Worm (Caenorhabditis elegans): Measurements from ENCODE around the gene tpra-1.
A peak's percentile ranks its signal among the peaks of the same experiment; 100 is the strongest.

tpra-1 gene

DNA sequence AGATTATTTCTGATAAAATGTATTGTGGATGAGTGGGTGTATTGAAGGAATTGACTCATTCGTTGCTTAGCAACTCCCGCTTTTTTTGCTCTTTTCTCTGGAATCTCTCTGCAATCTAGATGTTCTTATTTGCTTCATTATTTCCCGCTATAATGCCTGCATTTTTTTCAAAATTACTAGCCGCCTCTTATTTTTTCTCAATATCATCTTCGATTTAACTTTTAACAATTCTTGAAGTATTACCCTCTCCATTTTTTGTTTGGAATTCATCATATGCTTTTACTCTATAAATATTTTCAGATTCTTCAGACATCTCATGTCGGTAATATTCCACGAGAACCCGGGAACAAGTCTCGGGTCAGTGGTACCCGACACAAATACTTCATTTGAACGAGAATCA is at the start of gene tpra-1:
Gene tpra-1, plus strand, starts transcription at position 301 of the 400 bp plus-strand sequence.
- TF ChIP-seq elt-1 (tag; optimal IDR thresholded peaks at IDR 0.05) (no peak), lsy-12 (tag; optimal IDR thresholded peaks at IDR 0.05) (no peak), pha-4 (tag; optimal IDR thresholded peaks at IDR 0.05) (no peak), nhr-25 (tag; optimal IDR thresholded peaks at IDR 0.05) (no peak), elt-2 (tag; optimal IDR thresholded peaks at IDR 0.05) (no peak), nhr-11 (tag; optimal IDR thresholded peaks at IDR 0.05) (no peak), ceh-16 (tag; optimal IDR thresholded peaks at IDR 0.05) (no peak), lin-15B (tag; optimal IDR thresholded peaks at IDR 0.05) (no peak), zag-1 (tag; optimal IDR thresholded peaks at IDR 0.05) (no peak), ama-1 (optimal IDR thresholded peaks at IDR 0.05) (no peak), fkh-10 (GFP tag; optimal IDR thresholded peaks at IDR 0.05) (no peak), fkh-2 (tag; optimal IDR thresholded peaks at IDR 0.05) (no peak), nhr-237 (tag; optimal IDR thresholded peaks at IDR 0.05) (no peak)

DNA sequence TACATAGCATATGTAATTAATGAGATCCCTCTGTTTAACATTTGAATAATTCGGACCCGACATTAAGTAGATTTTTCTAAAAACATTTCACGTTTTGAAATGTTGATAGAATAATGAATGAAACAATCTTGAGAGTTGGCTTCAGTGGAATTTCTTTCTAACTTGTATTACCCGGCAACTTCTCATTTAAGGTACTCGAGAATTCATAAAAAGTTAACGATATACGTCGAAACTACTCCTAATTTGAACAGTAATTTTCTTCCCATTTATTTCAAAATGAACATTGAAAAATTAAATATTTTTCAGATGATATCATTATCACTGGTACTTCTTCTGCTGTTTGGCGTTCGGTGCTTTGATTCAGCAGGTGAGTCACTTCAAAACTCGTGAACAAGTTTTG is 49.5 kb upstream of the tpra-1 start, which contains the start of gene C27B7.7:
Gene C27B7.7, plus strand, starts transcription at position 301 of the 400 bp plus-strand sequence.
- no peak for TF ChIP-seq ceh-28 (tag; optimal IDR thresholded peaks at IDR 0.05)
- TF ChIP-seq ceh-9 (tag; optimal IDR thresholded peaks at IDR 0.05), result no peak
- no peak for TF ChIP-seq eor-1 (tag; optimal IDR thresholded peaks at IDR 0.05)
- TF ChIP-seq nhr-28 (tag; optimal IDR thresholded peaks at IDR 0.05), result no peak
- no peak for TF ChIP-seq ceh-16 (tag; optimal IDR thresholded peaks at IDR 0.05)
- TF ChIP-seq lin-15B (tag; optimal IDR thresholded peaks at IDR 0.05), result no peak
- TF ChIP-seq skn-1 (tag; optimal IDR thresholded peaks at IDR 0.05), result no peak
- TF ChIP-seq nhr-25 (tag; optimal IDR thresholded peaks at IDR 0.05), result no peak

DNA sequence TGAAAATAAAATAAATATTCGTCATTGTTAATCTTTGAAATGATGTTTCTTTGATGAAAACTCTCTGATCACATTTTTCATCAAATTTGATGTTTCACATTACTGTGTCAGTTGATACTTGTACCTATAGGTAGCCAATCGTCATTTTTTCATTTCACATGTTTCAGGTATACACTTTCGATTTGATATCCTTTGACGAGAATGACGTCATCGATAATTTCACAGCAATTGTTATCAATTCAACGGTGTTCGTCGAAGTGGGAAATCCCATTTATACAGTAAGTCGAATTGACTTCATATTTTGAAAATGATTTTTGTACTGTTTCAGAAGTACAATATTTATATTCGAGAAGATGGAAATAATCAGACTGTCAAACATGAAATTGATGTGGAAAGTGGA is 42.1 kb upstream of the tpra-1 start:
- TF ChIP-seq nhr-76 (tag; optimal IDR thresholded peaks at IDR 0.05), result no peak
- TF ChIP-seq elt-3 (tag; optimal IDR thresholded peaks at IDR 0.05), result no peak
- TF ChIP-seq mdl-1 (tag; optimal IDR thresholded peaks at IDR 0.05), result no peak
- TF ChIP-seq nhr-12 (tag; optimal IDR thresholded peaks at IDR 0.05), result no peak
- TF ChIP-seq elt-1 (tag; optimal IDR thresholded peaks at IDR 0.05), result no peak
- no peak for TF ChIP-seq egl-27 (tag; optimal IDR thresholded peaks at IDR 0.05)
- TF ChIP-seq ceh-82 (tag; optimal IDR thresholded peaks at IDR 0.05), result no peak
- no peak for TF ChIP-seq hmg-11 (tag; optimal IDR thresholded peaks at IDR 0.05)
- no peak for TF ChIP-seq lin-39 (tag; optimal IDR thresholded peaks at IDR 0.05)
- no peak for TF ChIP-seq nhr-67 (tag; optimal IDR thresholded peaks at IDR 0.05)
- TF ChIP-seq ceh-9 (tag; optimal IDR thresholded peaks at IDR 0.05), result no peak
- TF ChIP-seq ZK546.5 (tag; optimal IDR thresholded peaks at IDR 0.05), result no peak

DNA sequence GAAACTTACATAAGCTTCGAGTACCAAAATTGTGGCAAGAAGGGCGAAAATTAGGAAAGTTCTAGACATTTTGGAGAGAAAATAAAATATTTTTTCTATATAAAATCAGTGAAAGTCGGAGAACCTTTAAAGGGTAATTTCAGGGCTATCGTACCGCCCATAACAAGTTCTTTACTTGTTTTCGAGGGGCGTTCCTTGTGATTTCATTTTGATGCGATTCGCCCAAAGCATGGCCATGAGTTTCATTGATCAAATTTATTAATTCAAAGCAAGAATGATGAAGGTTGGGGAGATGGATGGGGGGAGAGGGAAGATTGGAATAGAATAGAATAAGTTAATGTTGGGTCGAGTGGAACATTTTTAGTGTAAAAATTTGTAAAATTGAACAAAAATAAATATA is 40.3 kb upstream of the tpra-1 start, which contains the start of gene C27B7.9:
Gene C27B7.9, minus strand, starts transcription at position 101 of the 400 bp plus-strand sequence.
- TF ChIP-seq eor-1 (tag; optimal IDR thresholded peaks at IDR 0.05) (no peak), R02D3.7 (tag; optimal IDR thresholded peaks at IDR 0.05) (no peak)

DNA sequence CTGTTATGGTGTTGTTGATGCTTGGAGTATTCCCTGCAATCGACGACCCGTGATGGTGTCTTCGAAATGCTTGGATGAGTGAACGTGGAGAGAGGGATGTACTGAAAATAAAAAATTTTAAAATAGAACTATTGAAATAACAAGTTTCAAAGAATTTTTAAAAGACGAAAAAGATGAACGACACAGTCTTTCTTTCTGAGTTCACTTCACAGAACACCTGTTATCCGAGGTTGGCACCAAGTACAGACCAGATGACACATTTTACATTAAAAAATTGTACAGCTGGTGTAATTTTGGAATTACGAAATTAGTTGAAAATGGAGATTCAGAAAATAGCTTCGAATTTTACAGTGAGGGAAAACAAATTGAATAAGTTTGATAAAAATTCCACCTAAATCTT is 37.5 kb upstream of the tpra-1 start, which contains the start of gene rap-1:
Gene rap-1, minus strand, starts transcription at position 101 of the 400 bp plus-strand sequence.
- TF ChIP-seq nhr-12 (tag; optimal IDR thresholded peaks at IDR 0.05) (no peak), fkh-2 (tag; optimal IDR thresholded peaks at IDR 0.05) (no peak), ceh-82 (tag; optimal IDR thresholded peaks at IDR 0.05) (no peak), daf-12 (tag; optimal IDR thresholded peaks at IDR 0.05) (no peak), egl-5 (tag; optimal IDR thresholded peaks at IDR 0.05) (no peak), tbx-2 (tag; optimal IDR thresholded peaks at IDR 0.05) (no peak), nhr-43 (tag; optimal IDR thresholded peaks at IDR 0.05; ENCODE audit: poor library complexity, severe bottlenecking) (no peak)

ce11 chrIV:8920284-8920806 is 35.9 kb upstream of the tpra-1 start:
- peak in 1 of 3 experiments; percentile 56 for TF ChIP-seq elt-3 (tag; optimal IDR thresholded peaks at IDR 0.05)
- no peak for TF ChIP-seq sea-2 (GFP tag; optimal IDR thresholded peaks at IDR 0.05)
- TF ChIP-seq egl-27 (tag; optimal IDR thresholded peaks at IDR 0.05), result no peak
- TF ChIP-seq ztf-4 (tag; optimal IDR thresholded peaks at IDR 0.05), result no peak
- no peak for TF ChIP-seq nhr-77 (tag; optimal IDR thresholded peaks at IDR 0.05)
- peak; percentile 40 for TF ChIP-seq nhr-23 (tag; optimal IDR thresholded peaks at IDR 0.05)
- TF ChIP-seq mml-1 (tag; optimal IDR thresholded peaks at IDR 0.05), result no peak
- no peak for TF ChIP-seq nhr-76 (tag; optimal IDR thresholded peaks at IDR 0.05)
- TF ChIP-seq nhr-11 (tag; optimal IDR thresholded peaks at IDR 0.05), result no peak
- TF ChIP-seq eor-1 (tag; optimal IDR thresholded peaks at IDR 0.05), result no peak
- TF ChIP-seq nhr-28 (tag; optimal IDR thresholded peaks at IDR 0.05), result no peak
- TF ChIP-seq elt-2 (tag; optimal IDR thresholded peaks at IDR 0.05), result no peak
- TF ChIP-seq zag-1 (tag; optimal IDR thresholded peaks at IDR 0.05), result no peak
- no peak for TF ChIP-seq ceh-28 (tag; optimal IDR thresholded peaks at IDR 0.05)
- TF ChIP-seq R02D3.7 (tag; optimal IDR thresholded peaks at IDR 0.05), result no peak
- no peak for TF ChIP-seq pha-4 (tag; optimal IDR thresholded peaks at IDR 0.05)
- no peak for TF ChIP-seq ceh-16 (tag; optimal IDR thresholded peaks at IDR 0.05)
- no peak for TF ChIP-seq fkh-2 (tag; optimal IDR thresholded peaks at IDR 0.05)
- no peak for TF ChIP-seq mdl-1 (tag; optimal IDR thresholded peaks at IDR 0.05)
- no peak for TF ChIP-seq aly-2 (tag; optimal IDR thresholded peaks at IDR 0.05)
- TF ChIP-seq snpc-4 (tag; optimal IDR thresholded peaks at IDR 0.05), result no peak
- TF ChIP-seq nhr-237 (tag; optimal IDR thresholded peaks at IDR 0.05), result no peak
- peak; percentile 41 for TF ChIP-seq hmg-11 (tag; optimal IDR thresholded peaks at IDR 0.05)
- TF ChIP-seq ceh-82 (tag; optimal IDR thresholded peaks at IDR 0.05), result no peak
- TF ChIP-seq daf-12 (tag; optimal IDR thresholded peaks at IDR 0.05), result no peak
- TF ChIP-seq nhr-43 (tag; optimal IDR thresholded peaks at IDR 0.05; ENCODE audit: poor library complexity, severe bottlenecking), result peak; percentile 1
- no peak for TF ChIP-seq ceh-9 (tag; optimal IDR thresholded peaks at IDR 0.05)
- no peak for TF ChIP-seq nhr-25 (tag; optimal IDR thresholded peaks at IDR 0.05)

All from whole organism, L3 larva.